Fruit fly (Drosophila melanogaster) whole organism, embryonic: ENCODE data around the gene CG12702.

Source experiments
- Antp ChIP-seq: fragments of 200-800 bp; sonication (Bioruptor generic); optimal IDR thresholded peaks from 3 replicates; lab custom pipeline; 2016; ENCODE audit warnings: missing biosample characterization, missing genetic modification characterization
- CG10267 ChIP-seq: fragments of 200-800 bp; sonication (Bioruptor generic); optimal IDR thresholded peaks from 2 replicates; lab custom pipeline; 2018; ENCODE audit warnings: missing biosample characterization, mild to moderate bottlenecking, missing genetic modification characterization, moderate library complexity
- CG10654 ChIP-seq: fragments of 200-800 bp; sonication (Bioruptor generic); optimal IDR thresholded peaks from 2 replicates; lab custom pipeline; 2016; ENCODE audit warnings: missing biosample characterization, missing genetic modification characterization
- CG11247 ChIP-seq: fragments of 200-800 bp; sonication (Bioruptor generic); IDR thresholded peaks from 2 replicates; pipeline ENCODE4 v1.3.6; 2022; ENCODE audit warnings: missing biosample characterization, missing genetic modification characterization
- CG13296 ChIP-seq: fragments of 200-800 bp; sonication (Bioruptor generic); optimal IDR thresholded peaks from 3 replicates; lab custom pipeline; 2018; ENCODE audit warnings: missing biosample characterization, mild to moderate bottlenecking, missing genetic modification characterization
- CG13624 ChIP-seq: fragments of 200-800 bp; sonication (Bioruptor generic); optimal IDR thresholded peaks from 2 replicates; lab custom pipeline; 2016; ENCODE audit warnings: missing biosample characterization, missing genetic modification characterization
- CG14860 ChIP-seq: fragments of 200-800 bp; sonication (Bioruptor generic); IDR thresholded peaks from 3 replicates; pipeline ENCODE4 v1.3.6; 2022; ENCODE audit warnings: missing biosample characterization, missing genetic modification characterization; ENCODE audit not compliant: partially characterized antibody
- CG17385 ChIP-seq: fragments of 200-800 bp; sonication (Bioruptor generic); optimal IDR thresholded peaks from 3 replicates; lab custom pipeline; 2018; ENCODE audit warnings: missing biosample characterization, mild to moderate bottlenecking, missing genetic modification characterization
- CG18262 ChIP-seq: fragments of 200-800 bp; optimal IDR thresholded peaks from 3 replicates; lab custom pipeline; 2019; ENCODE audit warnings: missing biosample characterization, mild to moderate bottlenecking, missing genetic modification characterization, moderate library complexity
- CG18764 ChIP-seq: fragments of 200-800 bp; sonication (Bioruptor generic); optimal IDR thresholded peaks from 3 replicates; lab custom pipeline; 2016; ENCODE audit warnings: missing biosample characterization, missing genetic modification characterization
- CG4707 ChIP-seq: fragments of 200-800 bp; sonication (Bioruptor generic); optimal IDR thresholded peaks from 2 replicates; lab custom pipeline; 2018; ENCODE audit warnings: missing biosample characterization, mild to moderate bottlenecking, missing genetic modification characterization, moderate library complexity
- CG6654 ChIP-seq: fragments of 200-800 bp; sonication (Bioruptor generic); optimal IDR thresholded peaks from 2 replicates; lab custom pipeline; 2017; ENCODE audit warnings: missing biosample characterization, mild to moderate bottlenecking, missing genetic modification characterization
- CG6689 ChIP-seq: fragments of 200-800 bp; sonication (Bioruptor generic); IDR thresholded peaks from 2 replicates; pipeline ENCODE4 v1.3.6; 2022; ENCODE audit warnings: missing biosample characterization, missing genetic modification characterization
- CG6791 ChIP-seq: fragments of 200-800 bp; sonication (Bioruptor generic); IDR thresholded peaks from 3 replicates; pipeline ENCODE4 v1.3.6; 2022; ENCODE audit warnings: missing biosample characterization, missing genetic modification characterization; ENCODE audit not compliant: partially characterized antibody
- CG7745 ChIP-seq: fragments of 200-800 bp; sonication (Bioruptor generic); optimal IDR thresholded peaks from 2 replicates; lab custom pipeline; 2018; ENCODE audit warnings: missing biosample characterization, mild to moderate bottlenecking, missing genetic modification characterization, moderate library complexity
- CG9609 ChIP-seq: fragments of 200-800 bp; sonication (Bioruptor generic); optimal IDR thresholded peaks from 3 replicates; lab custom pipeline; 2016; ENCODE audit warnings: missing biosample characterization, missing genetic modification characterization
- CkIIα-i1 ChIP-seq: fragments of 200-800 bp; sonication (Bioruptor generic); IDR thresholded peaks from 2 replicates; pipeline ENCODE4 v1.3.6; 2022; ENCODE audit warnings: missing biosample characterization, missing genetic modification characterization
- D19B ChIP-seq: fragments of 200-800 bp; sonication (Bioruptor generic); optimal IDR thresholded peaks from 2 replicates; lab custom pipeline; 2017; ENCODE audit warnings: missing biosample characterization, mild to moderate bottlenecking, missing genetic modification characterization
- Dbx ChIP-seq: fragments of 200-800 bp; sonication (Bioruptor generic); IDR thresholded peaks from 3 replicates; pipeline ENCODE4 v1.3.6; 2022; ENCODE audit warnings: missing biosample characterization, missing genetic modification characterization
- Doc3 ChIP-seq: fragments of 200-800 bp; sonication (Bioruptor generic); IDR thresholded peaks from 3 replicates; pipeline ENCODE4 v1.3.6; 2022; ENCODE audit warnings: missing biosample characterization, missing genetic modification characterization; ENCODE audit not compliant: partially characterized antibody
- E2f1 ChIP-seq: fragments of 200-800 bp; sonication (Bioruptor generic); IDR thresholded peaks from 2 replicates; pipeline ENCODE4 v1.3.6; 2022; ENCODE audit warnings: missing biosample characterization, missing genetic modification characterization
- E2f2 ChIP-seq: fragments of 200-800 bp; sonication (Bioruptor generic); IDR thresholded peaks from 2 replicates; pipeline ENCODE4 v1.3.6; 2022; ENCODE audit warnings: missing biosample characterization, missing genetic modification characterization
- Fer2 ChIP-seq: fragments of 200-800 bp; sonication (Bioruptor generic); optimal IDR thresholded peaks from 2 replicates; lab custom pipeline; 2018; ENCODE audit warnings: missing biosample characterization, mild to moderate bottlenecking, missing genetic modification characterization, moderate library complexity
- HLHmδ ChIP-seq: fragments of 200-800 bp; sonication (Bioruptor generic); optimal IDR thresholded peaks from 2 replicates; lab custom pipeline; 2018; ENCODE audit warnings: missing biosample characterization, mild to moderate bottlenecking, missing genetic modification characterization, moderate library complexity
- Hmr ChIP-seq: fragments of 200-800 bp; sonication (Bioruptor generic); optimal IDR thresholded peaks from 3 replicates; lab custom pipeline; 2017; ENCODE audit warnings: mild to moderate bottlenecking, missing biosample characterization, missing genetic modification reagents, missing genetic modification characterization
- Kr ChIP-seq: fragments of 200-800 bp; sonication (Bioruptor generic); optimal IDR thresholded peaks from 2 replicates; lab custom pipeline; 2017; ENCODE audit warnings: missing biosample characterization, mild to moderate bottlenecking, missing genetic modification characterization
- Med ChIP-seq: fragments of 200-800 bp; sonication (Bioruptor generic); peaks from one replicate; lab custom pipeline; 2016; ENCODE audit warnings: missing biosample characterization, missing genetic modification characterization, mild to moderate bottlenecking, inconsistent platforms, moderate library complexity
- NK7.1 ChIP-seq: fragments of 200-800 bp; sonication (Bioruptor generic); optimal IDR thresholded peaks from 3 replicates; lab custom pipeline; 2016; ENCODE audit warnings: missing biosample characterization, missing genetic modification characterization
- Nf-YB ChIP-seq: fragments of 200-800 bp; sonication (Bioruptor generic); optimal IDR thresholded peaks from 3 replicates; lab custom pipeline; 2019; ENCODE audit warnings: missing biosample characterization, mild to moderate bottlenecking, missing genetic modification characterization, moderate library complexity
- Nf-YC ChIP-seq: fragments of 200-800 bp; optimal IDR thresholded peaks from 3 replicates; lab custom pipeline; 2019; ENCODE audit warnings: missing biosample characterization, mild to moderate bottlenecking, missing genetic modification characterization, moderate library complexity
- Poxn ChIP-seq: fragments of 200-800 bp; sonication (Bioruptor generic); IDR thresholded peaks from 2 replicates; pipeline ENCODE4 v1.3.6; 2022; ENCODE audit warnings: missing biosample characterization, missing genetic modification characterization
- Ptx1 ChIP-seq: fragments of 200-800 bp; sonication (Bioruptor generic); IDR thresholded peaks from 2 replicates; pipeline ENCODE4 v1.3.6; 2022; ENCODE audit warnings: missing biosample characterization, missing genetic modification characterization
- Rx ChIP-seq: fragments of 200-800 bp; sonication (Bioruptor generic); IDR thresholded peaks from 2 replicates; pipeline ENCODE4 v1.3.6; 2022; ENCODE audit warnings: missing biosample characterization, missing genetic modification characterization
- Scr ChIP-seq: fragments of 200-800 bp; sonication (Bioruptor generic); IDR thresholded peaks from 2 replicates; pipeline ENCODE4 v1.3.6; 2022; ENCODE audit warnings: missing biosample characterization, missing genetic modification characterization; ENCODE audit not compliant: partially characterized antibody
- ac ChIP-seq: fragments of 200-800 bp; sonication (Bioruptor generic); optimal IDR thresholded peaks from 3 replicates; lab custom pipeline; 2017; ENCODE audit warnings: missing biosample characterization, mild to moderate bottlenecking, missing genetic modification characterization
- ato ChIP-seq: fragments of 200-800 bp; sonication (Bioruptor generic); IDR thresholded peaks from 2 replicates; pipeline ENCODE4 v1.3.6; 2022; ENCODE audit warnings: missing biosample characterization, missing genetic modification characterization; ENCODE audit not compliant: partially characterized antibody
- bbx ChIP-seq: fragments of 200-800 bp; sonication (Bioruptor generic); IDR thresholded peaks from 2 replicates; pipeline ENCODE4 v1.3.6; 2022; ENCODE audit warnings: missing biosample characterization, missing genetic modification characterization; ENCODE audit not compliant: partially characterized antibody
- cad ChIP-seq: fragments of >200 bp; optimal IDR thresholded peaks from 2 replicates; lab custom pipeline; 2017; ENCODE audit warnings: missing biosample characterization, missing genetic modification characterization
- chif ChIP-seq, 2 experiments: fragments of 200-800 bp; sonication (Bioruptor generic); optimal IDR thresholded peaks; 3 replicates each; lab custom pipeline; 2016; ENCODE audit warnings: missing biosample characterization in 2 of 2, missing genetic modification characterization in 2 of 2
- dan ChIP-seq: fragments of 200-800 bp; sonication (Bioruptor generic); IDR thresholded peaks from 2 replicates; pipeline ENCODE4 v1.3.6; 2022; ENCODE audit warnings: missing biosample characterization, missing genetic modification characterization
- fu2 ChIP-seq: fragments of 200-800 bp; sonication (Bioruptor generic); optimal IDR thresholded peaks from 2 replicates; lab custom pipeline; 2016; ENCODE audit warnings: missing biosample characterization, missing genetic modification characterization
- lbe ChIP-seq: fragments of 200-800 bp; sonication (Bioruptor generic); optimal IDR thresholded peaks from 2 replicates; lab custom pipeline; 2016; ENCODE audit warnings: missing biosample characterization, mild to moderate bottlenecking, missing genetic modification characterization
- nau ChIP-seq: fragments of 200-800 bp; sonication (Bioruptor generic); optimal IDR thresholded peaks from 3 replicates; lab custom pipeline; 2017; ENCODE audit warnings: missing biosample characterization, mild to moderate bottlenecking, missing genetic modification characterization, missing genetic modification reagents
- pros ChIP-seq: fragments of 200-800 bp; sonication (Bioruptor generic); optimal IDR thresholded peaks from 3 replicates; lab custom pipeline; 2019; ENCODE audit warnings: missing biosample characterization, mild to moderate bottlenecking, missing genetic modification characterization, moderate library complexity
- run ChIP-seq: fragments of 200-800 bp; sonication (Bioruptor generic); optimal IDR thresholded peaks from 3 replicates; lab custom pipeline; 2018; ENCODE audit warnings: missing biosample characterization, mild to moderate bottlenecking, missing genetic modification characterization
- slbo ChIP-seq: fragments of 200-800 bp; sonication (Bioruptor generic); IDR thresholded peaks from 2 replicates; pipeline ENCODE4 v1.3.6; 2022; ENCODE audit warnings: missing biosample characterization, missing genetic modification characterization
- so ChIP-seq: fragments of 200-800 bp; sonication (Bioruptor generic); IDR thresholded peaks from 3 replicates; pipeline ENCODE4 v1.3.6; 2022; ENCODE audit warnings: missing biosample characterization, missing genetic modification characterization
- sob ChIP-seq: fragments of 200-800 bp; sonication (Bioruptor generic); IDR thresholded peaks from 2 replicates; pipeline ENCODE4 v1.3.6; 2022; ENCODE audit warnings: missing biosample characterization, missing genetic modification characterization
- tna ChIP-seq: fragments of 200-800 bp; sonication (Bioruptor generic); IDR thresholded peaks from 2 replicates; pipeline ENCODE4 v1.3.6; 2022; ENCODE audit warnings: missing biosample characterization, missing genetic modification characterization; ENCODE audit not compliant: partially characterized antibody
- tup ChIP-seq: fragments of 200-800 bp; sonication (Bioruptor generic); optimal IDR thresholded peaks from 2 replicates; lab custom pipeline; 2016; ENCODE audit warnings: missing biosample characterization, mild to moderate bottlenecking, missing genetic modification characterization, moderate library complexity
- zen ChIP-seq: fragments of 200-800 bp; sonication (Bioruptor generic); optimal IDR thresholded peaks from 3 replicates; lab custom pipeline; 2018; ENCODE audit warnings: missing biosample characterization, mild to moderate bottlenecking, missing genetic modification characterization, moderate library complexity

The CG12702 gene

DNA sequence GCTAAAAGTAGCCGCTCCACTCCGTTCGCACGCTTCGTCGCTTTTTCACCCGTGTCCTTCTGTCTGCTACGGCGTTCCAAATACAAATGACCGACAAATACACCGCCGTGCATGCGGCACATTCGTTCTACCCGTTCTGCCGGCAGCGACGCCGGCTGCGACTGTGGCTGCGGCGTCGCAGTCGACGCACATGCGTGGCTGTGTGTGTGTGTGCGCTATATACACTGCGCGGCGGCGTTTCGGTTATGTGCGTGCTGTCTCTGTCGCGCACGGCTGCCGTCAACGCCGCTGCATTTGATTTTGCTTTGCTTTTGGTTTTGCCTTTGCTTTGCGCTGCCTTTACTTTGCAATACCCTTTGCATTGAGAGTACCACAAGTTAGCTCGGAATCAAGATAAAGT, 18.8 kb upstream of the CG12702 start, which contains the start of gene zld (continued):
- TF ChIP-seq CG14860 (GFP tag; lab: Robert Waterston, UW): no peak
- no peak for TF ChIP-seq run (tag; lab: Kevin White, UChicago)
- TF ChIP-seq Ptx1 (GFP tag; lab: Robert Waterston, UW): no peak
- no peak for TF ChIP-seq CG18262 (tag; lab: Kevin White, UChicago)
- TF ChIP-seq E2f1 (GFP tag; lab: Robert Waterston, UW): no peak
- TF ChIP-seq chif (GFP tag; optimal IDR thresholded peaks at IDR 0.05; lab: Kevin White, UChicago): no peak
- no peak for TF ChIP-seq CG6654
- TF ChIP-seq CG7745: no peak
- TF ChIP-seq Nf-YB (GFP tag; lab: Kevin White, UChicago): no peak
- no peak for TF ChIP-seq CkIIα-i1 (GFP tag; lab: Robert Waterston, UW)
- TF ChIP-seq Med (GFP tag; lab: Kevin White, UChicago): peak; percentile 81
- no peak for TF ChIP-seq CG13624 (GFP tag; lab: Kevin White, UChicago)
- no peak for TF ChIP-seq so (GFP tag; lab: Robert Waterston, UW)
- no peak for TF ChIP-seq CG10267 (tag; lab: Kevin White, UChicago)
- no peak for TF ChIP-seq CG11247 (GFP tag; lab: Robert Waterston, UW)
- no peak for TF ChIP-seq Rx (GFP tag; lab: Robert Waterston, UW)
- no peak; the same call in 2 of the 3 replicates for TF ChIP-seq CG6791
- peak; percentile 39; the same call in 1 of the 2 replicates for TF ChIP-seq Scr
- peak; percentile 18 for TF ChIP-seq Nf-YC (tag; lab: Kevin White, UChicago)
- no peak for TF ChIP-seq Doc3 (GFP tag; lab: Robert Waterston, UW)
- 0 out of 3 replicates have a peak, but pooled peaks have one; percentile 10 for TF ChIP-seq Dbx
- no peak for TF ChIP-seq ac (GFP tag; lab: Kevin White, UChicago)
- TF ChIP-seq Antp: no peak
- no peak for TF ChIP-seq CG17385 (GFP tag; lab: Kevin White, UChicago)
- TF ChIP-seq CG18764: no peak
- TF ChIP-seq cad: no peak
- TF ChIP-seq HLHmδ (GFP tag; lab: Kevin White, UChicago): peak; percentile 25
- no peak for TF ChIP-seq CG10654 (GFP tag; lab: Kevin White, UChicago)
- no peak for TF ChIP-seq lbe
- peak; percentile 28; the same call in 1 of the 2 replicates for TF ChIP-seq bbx (GFP tag; lab: Robert Waterston, UW)
- TF ChIP-seq tup (GFP tag; lab: Kevin White, UChicago): no peak
- no peak for TF ChIP-seq D19B (GFP tag; lab: Kevin White, UChicago)
- no peak for TF ChIP-seq slbo (GFP tag; lab: Robert Waterston, UW)
- no peak for TF ChIP-seq Poxn (GFP tag; lab: Robert Waterston, UW)
- no peak for TF ChIP-seq nau (GFP tag; lab: Kevin White, UChicago)
- TF ChIP-seq CG6689: no peak
- no peak for TF ChIP-seq fu2 (GFP tag; lab: Kevin White, UChicago)
- peak; percentile 19 for TF ChIP-seq zen (tag; lab: Kevin White, UChicago)
- no peak for TF ChIP-seq CG4707 (GFP tag; lab: Kevin White, UChicago)
- no peak for TF ChIP-seq CG9609 (GFP tag; lab: Kevin White, UChicago)
- 0 out of 2 replicates have a peak, but pooled peaks have one; percentile 42 for TF ChIP-seq ato (GFP tag; lab: Robert Waterston, UW)
- TF ChIP-seq Kr (GFP tag; lab: Kevin White, UChicago): no peak
- no peak for TF ChIP-seq tna (GFP tag; lab: Robert Waterston, UW)
- TF ChIP-seq NK7.1: no peak
- no peak for TF ChIP-seq E2f2 (GFP tag; lab: Robert Waterston, UW)
- no peak for TF ChIP-seq dan (GFP tag; lab: Robert Waterston, UW)
- TF ChIP-seq Hmr (GFP tag; lab: Kevin White, UChicago): no peak
- no peak for TF ChIP-seq sob (GFP tag; lab: Robert Waterston, UW)
- peak; percentile 43 for TF ChIP-seq pros (GFP tag; lab: Kevin White, UChicago)
- no peak for TF ChIP-seq Fer2 (tag; lab: Kevin White, UChicago)
- TF ChIP-seq CG13296 (GFP tag; lab: Kevin White, UChicago): no peak
